Worm (Caenorhabditis elegans): ENCODE results near the gene spp-16.
A peak's percentile ranks its signal among the peaks of the same experiment; 100 is the strongest.

The spp-16 gene

ce11 chrV:10938739-10939138 is 37.6 kb upstream of the spp-16 start, which contains the start of gene F17C11.11:
Gene F17C11.11 (minus strand): TSS chrV:10938817.
- TF ChIP-seq nfya-1 (tag; optimal IDR thresholded peaks at IDR 0.05) (no peak), ceh-31 (tag; optimal IDR thresholded peaks at IDR 0.05) (no peak), dmd-4 (tag; optimal IDR thresholded peaks at IDR 0.05; ENCODE audit: borderline replicate concordance) (no peak), mec-3 (tag; optimal IDR thresholded peaks at IDR 0.05; ENCODE audit: borderline replicate concordance) (no peak), sdc-2 (tag; optimal IDR thresholded peaks at IDR 0.05) (no peak), K02D7.2 (tag; optimal IDR thresholded peaks at IDR 0.05) (no peak)

ce11 chrV:10937294-10937693 is 36.2 kb upstream of the spp-16 start:
- TF ChIP-seq unc-42 (tag; optimal IDR thresholded peaks at IDR 0.05) (no peak), pros-1 (tag; optimal IDR thresholded peaks at IDR 0.05) (no peak), fkh-6 (tag; optimal IDR thresholded peaks at IDR 0.05) (no peak), hlh-6 (tag; optimal IDR thresholded peaks at IDR 0.05) (no peak), dmd-4 (tag; optimal IDR thresholded peaks at IDR 0.05; ENCODE audit: borderline replicate concordance) (no peak), ceh-6 (GFP tag; optimal IDR thresholded peaks at IDR 0.05) (no peak), pax-1 (tag; optimal IDR thresholded peaks at IDR 0.05) (no peak), ceh-9 (tag; optimal IDR thresholded peaks at IDR 0.05) (no peak), npax-4 (tag; optimal IDR thresholded peaks at IDR 0.05) (no peak), hlh-8 (tag; optimal IDR thresholded peaks at IDR 0.05) (no peak), ceh-2 (tag; optimal IDR thresholded peaks at IDR 0.05) (no peak), pqm-1 (tag; optimal IDR thresholded peaks at IDR 0.05) (no peak)

- TF ChIP-seq elt-2 (tag; optimal IDR thresholded peaks at IDR 0.05) (peak; percentile 44), unc-55 (GFP tag; optimal IDR thresholded peaks at IDR 0.05) (no peak)
Measured at ce11 chrV:10936681-10937080, 35.6 kb upstream of the spp-16 start, which contains the start of gene F17C11.12. Gene F17C11.12 (minus strand): TSS chrV:10936920.

ce11 chrV:10932411-10932810 is 31.3 kb upstream of the spp-16 start, which contains the start of gene F58B4.5:
Gene F58B4.5 (plus strand): TSS chrV:10932693.
- TF ChIP-seq ceh-34 (tag; optimal IDR thresholded peaks at IDR 0.05) (no peak), elt-2 (tag; optimal IDR thresholded peaks at IDR 0.05) (peak; percentile 63)

- no peak for TF ChIP-seq unc-42 (tag; optimal IDR thresholded peaks at IDR 0.05)
- no peak for TF ChIP-seq ttx-3 (tag; optimal IDR thresholded peaks at IDR 0.05)
- TF ChIP-seq fkh-6 (tag; optimal IDR thresholded peaks at IDR 0.05) = no peak
- TF ChIP-seq fax-1 (tag; optimal IDR thresholded peaks at IDR 0.05) = no peak
- no peak for TF ChIP-seq sox-4 (tag; optimal IDR thresholded peaks at IDR 0.05)
- TF ChIP-seq dve-1 (tag; optimal IDR thresholded peaks at IDR 0.05) = no peak
- TF ChIP-seq hlh-13 (GFP tag; optimal IDR thresholded peaks at IDR 0.05) = no peak
- TF ChIP-seq lin-11 (tag; optimal IDR thresholded peaks at IDR 0.05) = no peak
Measured at ce11 chrV:10931189-10931588, 30.1 kb upstream of the spp-16 start, which contains the start of gene scvp-1. Gene scvp-1 (minus strand): TSS chrV:10931289.

ce11 chrV:10929511-10929910 is 28.4 kb upstream of the spp-16 start, which contains the start of gene F58B4.3:
Gene F58B4.3 (plus strand): TSS chrV:10929811.
- TF ChIP-seq pha-4 (tag; optimal IDR thresholded peaks at IDR 0.05) (no peak), ceh-34 (tag; optimal IDR thresholded peaks at IDR 0.05) (no peak), elt-2 (tag; optimal IDR thresholded peaks at IDR 0.05) (no peak), ceh-9 (tag; optimal IDR thresholded peaks at IDR 0.05) (no peak), T23F11.4 (GFP tag; optimal IDR thresholded peaks at IDR 0.05) (no peak), unc-3 (GFP tag; conservative IDR thresholded peaks at IDR 0.05) (no peak), unc-3 (tag; optimal IDR thresholded peaks at IDR 0.05) (no peak), fkh-10 (GFP tag; optimal IDR thresholded peaks at IDR 0.05) (no peak), ceh-2 (tag; optimal IDR thresholded peaks at IDR 0.05) (no peak), rnt-1 (tag; optimal IDR thresholded peaks at IDR 0.05) (no peak), che-1 (tag; optimal IDR thresholded peaks at IDR 0.05) (no peak)

Data from whole organism, late embryonic.